Worm (Caenorhabditis elegans) whole organism, young adult: ENCODE data around the gene ZK84.1.

Source experiments
- B0019.2 ChIP-seq: fragments of 200-800 bp; sonication (Bioruptor generic); conservative IDR thresholded peaks from 2 replicates; pipeline ENCODE4 v1.3.6; 2022; ENCODE audit warnings: missing genetic modification reagents, missing genetic modification characterization, missing compliant biosample characterization
- F39B2.1 ChIP-seq: fragments of 200-800 bp; sonication (Bioruptor generic); IDR thresholded peaks from 2 replicates; pipeline ENCODE4 v1.3.6; 2022; ENCODE audit warnings: missing genetic modification reagents, missing genetic modification characterization, missing compliant biosample characterization
- F57A8.1 ChIP-seq: fragments of 200-800 bp; sonication (Bioruptor generic); optimal IDR thresholded peaks from 2 replicates; lab custom pipeline; 2018; ENCODE audit warnings: mild to moderate bottlenecking, missing genetic modification characterization, moderate library complexity, missing compliant biosample characterization
- K11D2.4 ChIP-seq: fragments of 200-800 bp; sonication (Bioruptor generic); IDR thresholded peaks from 2 replicates; pipeline ENCODE4 v1.3.6; 2022; ENCODE audit warnings: missing genetic modification reagents, missing genetic modification characterization, missing compliant biosample characterization
- T07F8.4 ChIP-seq: sonication (generic microtip); optimal IDR thresholded peaks from 2 replicates; lab custom pipeline; 2016; ENCODE audit warnings: mild to moderate bottlenecking, missing genetic modification characterization, moderate library complexity, missing compliant biosample characterization
- Y53F4B.3 ChIP-seq: fragments of 200-800 bp; sonication (Bioruptor generic); IDR thresholded peaks from 2 replicates; pipeline ENCODE4 v1.3.6; 2022; ENCODE audit warnings: missing genetic modification reagents, missing genetic modification characterization, missing compliant biosample characterization
- Y67H2A.10 ChIP-seq: fragments of 200-800 bp; sonication (Bioruptor generic); conservative IDR thresholded peaks from 2 replicates; pipeline ENCODE4 v1.3.6; 2022; ENCODE audit warnings: missing genetic modification reagents, missing genetic modification characterization, missing compliant biosample characterization
- ZK185.1 ChIP-seq: sonication (generic microtip); optimal IDR thresholded peaks from 2 replicates; lab custom pipeline; 2016; ENCODE audit warnings: mild to moderate bottlenecking, missing genetic modification characterization, missing compliant biosample characterization; ENCODE audit not compliant: poor library complexity, severe bottlenecking
- ama-1 ChIP-seq, 3 experiments: fragments of 150-350 bp in 1 of 3; sonication (generic microtip) in 2 of 3; optimal IDR thresholded peaks; 2 replicates each; lab custom pipeline; 2014 to 2018; ENCODE audit warnings: missing biosample characterization in 2 of 3, missing genetic modification characterization in 2 of 3, missing genetic modification reagents in 2 of 3
- bed-2 ChIP-seq: fragments of 200-800 bp; sonication (Bioruptor generic); IDR thresholded peaks from 2 replicates; pipeline ENCODE4 v1.3.6; 2022; ENCODE audit warnings: missing genetic modification reagents, missing genetic modification characterization, missing compliant biosample characterization
- ccch-3 ChIP-seq: fragments of 200-800 bp; sonication (Bioruptor generic); optimal IDR thresholded peaks from 2 replicates; lab custom pipeline; 2018; ENCODE audit warnings: mild to moderate bottlenecking, missing genetic modification characterization, missing compliant biosample characterization
- ceh-100 ChIP-seq: fragments of 200-800 bp; sonication (Bioruptor generic); IDR thresholded peaks from 2 replicates; pipeline ENCODE4 v1.3.6; 2022; ENCODE audit warnings: missing genetic modification reagents, missing genetic modification characterization, missing compliant biosample characterization
- ceh-40 ChIP-seq: fragments of 200-800 bp; sonication (Bioruptor generic); IDR thresholded peaks from 2 replicates; pipeline ENCODE4 v1.3.6; 2022; ENCODE audit warnings: missing genetic modification characterization, missing compliant biosample characterization
- ceh-79 ChIP-seq: sonication (generic microtip); optimal IDR thresholded peaks from 2 replicates; lab custom pipeline; 2017; ENCODE audit warnings: mild to moderate bottlenecking, missing genetic modification characterization, missing compliant biosample characterization
- ceh-91 ChIP-seq: fragments of 200-800 bp; sonication (Bioruptor generic); IDR thresholded peaks from 2 replicates; pipeline ENCODE4 v1.3.6; 2022; ENCODE audit warnings: missing genetic modification reagents, missing genetic modification characterization, missing compliant biosample characterization
- die-1 ChIP-seq: sonication (generic microtip); optimal IDR thresholded peaks from 2 replicates; lab custom pipeline; 2016; ENCODE audit warnings: missing genotype, mild to moderate bottlenecking, missing genetic modification characterization, missing compliant biosample characterization
- dox-1 ChIP-seq: fragments of 200-800 bp; sonication (Bioruptor generic); IDR thresholded peaks from 2 replicates; pipeline ENCODE4 v1.3.6; 2022; ENCODE audit warnings: missing genetic modification reagents, missing genetic modification characterization, missing compliant biosample characterization
- dpff-1 ChIP-seq: sonication (generic microtip); optimal IDR thresholded peaks from 2 replicates; lab custom pipeline; 2017; ENCODE audit warnings: mild to moderate bottlenecking, missing genetic modification characterization, missing compliant biosample characterization
- dpl-1 ChIP-seq: fragments of 150-350 bp; optimal IDR thresholded peaks from 2 replicates; lab custom pipeline; 2014; ENCODE audit warnings: missing biosample characterization, missing genetic modification reagents, missing genetic modification characterization
- efl-1 ChIP-seq: fragments of 150-350 bp; optimal IDR thresholded peaks from 2 replicates; lab custom pipeline; 2014; ENCODE audit warnings: missing biosample characterization, missing genetic modification reagents, missing genetic modification characterization
- egl-18 ChIP-seq: fragments of 200-800 bp; sonication (Bioruptor generic); IDR thresholded peaks from 2 replicates; pipeline ENCODE4 v1.3.6; 2022; ENCODE audit warnings: missing genetic modification reagents, missing genetic modification characterization, missing compliant biosample characterization
- egl-44 ChIP-seq: fragments of 200-800 bp; sonication (Bioruptor generic); IDR thresholded peaks from 2 replicates; pipeline ENCODE4 v1.3.6; 2022; ENCODE audit warnings: missing genetic modification reagents, missing genetic modification characterization, missing compliant biosample characterization
- egrh-3 ChIP-seq: fragments of 200-800 bp; sonication (Bioruptor generic); IDR thresholded peaks from 2 replicates; pipeline ENCODE4 v1.3.6; 2022; ENCODE audit warnings: missing genetic modification reagents, missing genetic modification characterization, missing compliant biosample characterization
- ets-4 ChIP-seq: fragments of 200-800 bp; sonication (Bioruptor generic); optimal IDR thresholded peaks from 2 replicates; lab custom pipeline; 2018; ENCODE audit warnings: mild to moderate bottlenecking, missing genetic modification characterization, missing compliant biosample characterization
- hlh-12 ChIP-seq: sonication (generic microtip); optimal IDR thresholded peaks from 2 replicates; lab custom pipeline; 2016; ENCODE audit warnings: missing genetic modification characterization, missing compliant biosample characterization
- hmg-20 ChIP-seq: fragments of 200-800 bp; sonication (Bioruptor generic); IDR thresholded peaks from 2 replicates; pipeline ENCODE4 v1.3.6; 2022; ENCODE audit warnings: missing genetic modification reagents, missing genetic modification characterization, missing compliant biosample characterization
- hsf-1 ChIP-seq: fragments of 200-800 bp; sonication (Bioruptor generic); IDR thresholded peaks from 2 replicates; pipeline ENCODE4 v1.3.6; 2022; ENCODE audit warnings: missing genetic modification reagents, missing genetic modification characterization, missing compliant biosample characterization
- lag-1 ChIP-seq: fragments of 200-800 bp; sonication (Bioruptor generic); IDR thresholded peaks from 2 replicates; pipeline ENCODE4 v1.3.6; 2022; ENCODE audit warnings: missing genetic modification reagents, missing genetic modification characterization, missing compliant biosample characterization
- let-607 ChIP-seq, 2 experiments: fragments of 200-800 bp in 1 of 2; sonication (Bioruptor generic) in 1 of 2; sonication (generic microtip) in 1 of 2; optimal IDR thresholded peaks; 2 replicates each; lab custom pipeline; 2016 to 2018; ENCODE audit warnings: mild to moderate bottlenecking in 2 of 2, missing compliant biosample characterization in 2 of 2, missing genetic modification characterization in 2 of 2, moderate library complexity in 2 of 2, missing genotype in 1 of 2
- lin-54 ChIP-seq: fragments of 200-800 bp; sonication (Bioruptor generic); optimal IDR thresholded peaks from 2 replicates; lab custom pipeline; 2018; ENCODE audit warnings: mild to moderate bottlenecking, missing genetic modification characterization, missing compliant biosample characterization
- lsl-1 ChIP-seq: fragments of 200-800 bp; sonication (Bioruptor generic); optimal IDR thresholded peaks from 2 replicates; lab custom pipeline; 2018; ENCODE audit warnings: mild to moderate bottlenecking, missing genetic modification characterization, moderate library complexity, missing compliant biosample characterization
- madf-3 ChIP-seq: fragments of 200-800 bp; sonication (Bioruptor generic); IDR thresholded peaks from 2 replicates; pipeline ENCODE4 v1.3.6; 2022; ENCODE audit warnings: missing genetic modification reagents, missing genetic modification characterization, missing compliant biosample characterization
- madf-6 ChIP-seq: fragments of 200-800 bp; sonication (Bioruptor generic); IDR thresholded peaks from 2 replicates; pipeline ENCODE4 v1.3.6; 2022; ENCODE audit warnings: missing genetic modification reagents, missing genetic modification characterization, missing compliant biosample characterization
- mcd-1 ChIP-seq: fragments of 200-800 bp; sonication (Bioruptor generic); IDR thresholded peaks from 2 replicates; pipeline ENCODE4 v1.3.6; 2022; ENCODE audit warnings: missing genetic modification reagents, missing genetic modification characterization, missing compliant biosample characterization
- mel-28 ChIP-seq: sonication (generic microtip); optimal IDR thresholded peaks from 2 replicates; lab custom pipeline; 2016; ENCODE audit warnings: borderline replicate concordance, mild to moderate bottlenecking, missing genetic modification characterization, missing compliant biosample characterization
- nfya-2 ChIP-seq: fragments of 200-800 bp; sonication (Bioruptor generic); IDR thresholded peaks from 2 replicates; pipeline ENCODE4 v1.3.6; 2022; ENCODE audit warnings: missing genetic modification reagents, missing genetic modification characterization, missing compliant biosample characterization
- nhr-179 ChIP-seq: sonication (generic microtip); optimal IDR thresholded peaks from 2 replicates; lab custom pipeline; 2016; ENCODE audit warnings: mild to moderate bottlenecking, missing genetic modification characterization, missing compliant biosample characterization
- pha-4 ChIP-seq: fragments of 150-350 bp; sonication (generic microtip); optimal IDR thresholded peaks from 2 replicates; lab custom pipeline; 2014; ENCODE audit warnings: missing biosample characterization, missing genetic modification reagents, missing genetic modification characterization
- snpc-4 ChIP-seq, 5 experiments: fragments of 150-350 bp in 1 of 5; sonication (generic microtip) in 4 of 5; optimal IDR thresholded peaks; 2 replicates each; lab custom pipeline; 2014 to 2018; ENCODE audit warnings: missing genetic modification characterization in 5 of 5, missing biosample characterization in 3 of 5, antibody characterized with exemption in 2 of 5, mild to moderate bottlenecking in 2 of 5, missing compliant biosample characterization in 2 of 5, missing genotype in 2 of 5, moderate library complexity in 2 of 5, missing genetic modification reagents in 1 of 5
- sptf-2 ChIP-seq: fragments of 200-800 bp; sonication (Bioruptor generic); optimal IDR thresholded peaks from 2 replicates; lab custom pipeline; 2018; ENCODE audit warnings: mild to moderate bottlenecking, missing genetic modification characterization, missing compliant biosample characterization
- tbp1 ChIP-seq: fragments of 200-800 bp; sonication (Bioruptor generic); optimal IDR thresholded peaks from 2 replicates; lab custom pipeline; 2018; ENCODE audit warnings: mild to moderate bottlenecking, missing genetic modification characterization, missing compliant biosample characterization
- tlf-1 ChIP-seq: fragments of 200-800 bp; sonication (Bioruptor generic); optimal IDR thresholded peaks from 2 replicates; lab custom pipeline; 2018; ENCODE audit warnings: mild to moderate bottlenecking, missing genetic modification characterization, missing compliant biosample characterization
- unc-62 ChIP-seq: fragments of 150-350 bp; optimal IDR thresholded peaks from 2 replicates; lab custom pipeline; 2014; ENCODE audit warnings: missing biosample characterization, missing genetic modification reagents, missing genetic modification characterization
- xnd-1 ChIP-seq: sonication (generic microtip); optimal IDR thresholded peaks from 2 replicates; lab custom pipeline; 2016; ENCODE audit warnings: missing genotype, missing genetic modification reagents, missing genetic modification characterization, missing compliant biosample characterization
- zfh-2 ChIP-seq: fragments of 200-800 bp; sonication (Bioruptor generic); conservative IDR thresholded peaks from 2 replicates; pipeline ENCODE4 v1.3.6; 2022; ENCODE audit warnings: missing genetic modification reagents, missing genetic modification characterization, missing compliant biosample characterization
- ztf-22 ChIP-seq: fragments of 200-800 bp; sonication (Bioruptor generic); optimal IDR thresholded peaks from 2 replicates; lab custom pipeline; 2018; ENCODE audit warnings: mild to moderate bottlenecking, missing genetic modification characterization, moderate library complexity, missing compliant biosample characterization
- ztf-28 ChIP-seq: fragments of 200-800 bp; sonication (Bioruptor generic); IDR thresholded peaks from 2 replicates; pipeline ENCODE4 v1.3.6; 2022; ENCODE audit warnings: missing genetic modification reagents, missing genetic modification characterization, missing compliant biosample characterization
- ztf-3 ChIP-seq: fragments of 200-800 bp; sonication (Bioruptor generic); optimal IDR thresholded peaks from 2 replicates; lab custom pipeline; 2018; ENCODE audit warnings: mild to moderate bottlenecking, missing genetic modification characterization, missing compliant biosample characterization

ZK84.1 gene

ce11 chrII:6061495-6061894, 41.0 kb downstream of the ZK84.1 start (continued):
- TF ChIP-seq ztf-28 (GFP tag; lab: Robert Waterston, UW) (0 out of 2 replicates have a peak, but pooled peaks have one; percentile 11), bed-2 (GFP tag; lab: Robert Waterston, UW) (peak; percentile 53; the same call in 1 of the 2 replicates), pha-4 (no peak), egl-18 (no peak), ceh-100 (GFP tag; lab: Robert Waterston, UW) (peak; percentile 62), B0019.2 (GFP tag; lab: Robert Waterston, UW) (no peak), ztf-22 (GFP tag; lab: Kevin White, UChicago) (no peak), ceh-40 (GFP tag; lab: Robert Waterston, UW) (no peak), snpc-4 (GFP tag; optimal IDR thresholded peaks at IDR 0.05; lab: Kevin White, UChicago) (no peak), snpc-4 (tag; optimal IDR thresholded peaks at IDR 0.05; lab: Kevin White, UChicago) (peak in 2 of 4 experiments; percentile 33 to 60), sptf-2 (no peak), zfh-2 (GFP tag; lab: Robert Waterston, UW) (no peak), ccch-3 (peak; percentile 56), mcd-1 (GFP tag; lab: Robert Waterston, UW) (peak; percentile 73), ceh-91 (no peak), let-607 (tag; optimal IDR thresholded peaks at IDR 0.05; lab: Kevin White, UChicago) (peak in 1 of 2 experiments; percentile 72), ets-4 (no peak), hmg-20 (GFP tag; lab: Robert Waterston, UW) (peak; percentile 48; the same call in 1 of the 2 replicates), ama-1 (optimal IDR thresholded peaks at IDR 0.05; lab: Kevin White, UChicago) (no peak), ama-1 (GFP tag; optimal IDR thresholded peaks at IDR 0.05; lab: Kevin White, UChicago) (no peak), lag-1 (no peak), mel-28 (tag; lab: Kevin White, UChicago) (no peak), efl-1 (peak; percentile 58), T07F8.4 (no peak), tbp1 (GFP tag; lab: Kevin White, UChicago) (no peak), Y53F4B.3 (GFP tag; lab: Robert Waterston, UW) (no peak), lin-54 (GFP tag; lab: Kevin White, UChicago) (peak; percentile 91), dpff-1 (no peak), F39B2.1 (GFP tag; lab: Robert Waterston, UW) (no peak), nhr-179 (tag; lab: Kevin White, UChicago) (no peak), madf-6 (GFP tag; lab: Robert Waterston, UW) (peak; percentile 75), madf-3 (GFP tag; lab: Robert Waterston, UW) (no peak), lsl-1 (GFP tag; lab: Kevin White, UChicago) (peak; percentile 24), egl-44 (no peak), dpl-1 (peak; percentile 64), ztf-3 (GFP tag; lab: Kevin White, UChicago) (no peak), dox-1 (GFP tag; lab: Robert Waterston, UW) (peak; percentile 51; the same call in 1 of the 2 replicates), F57A8.1 (GFP tag; lab: Kevin White, UChicago) (no peak), nfya-2 (GFP tag; lab: Robert Waterston, UW) (no peak), Y67H2A.10 (no peak), die-1 (tag; lab: Kevin White, UChicago) (no peak), unc-62 (GFP tag; lab: Kevin White, UChicago) (no peak), hsf-1 (GFP tag; lab: Robert Waterston, UW) (no peak), hlh-12 (no peak), ceh-79 (no peak), egrh-3 (GFP tag; lab: Robert Waterston, UW) (no peak), tlf-1 (GFP tag; lab: Kevin White, UChicago) (no peak), K11D2.4 (0 out of 2 replicates have a peak, but pooled peaks have one; percentile 18), xnd-1 (tag; lab: Kevin White, UChicago) (no peak), ZK185.1 (peak; percentile 91)
